Worm (Caenorhabditis elegans): Measurements from ENCODE around the gene C31H2.14.

ce11 chrX:5129447-5129846, 18.6 kb upstream of the C31H2.14 start:
- TF ChIP-seq swsn-7 (tag; optimal IDR thresholded peaks at IDR 0.05) = no peak
- TF ChIP-seq nhr-237 (tag; optimal IDR thresholded peaks at IDR 0.05) = no peak
- TF ChIP-seq zag-1 (tag; optimal IDR thresholded peaks at IDR 0.05) = no peak
- peak; percentile 10 for TF ChIP-seq nhr-85 (tag)
- TF ChIP-seq hpl-2 (GFP tag; optimal IDR thresholded peaks at IDR 0.05) = no peak
- TF ChIP-seq sup-37 (GFP tag; optimal IDR thresholded peaks at IDR 0.05) = no peak
- TF ChIP-seq lsy-2 (tag; optimal IDR thresholded peaks at IDR 0.05) = no peak
- TF ChIP-seq lin-39 (tag; optimal IDR thresholded peaks at IDR 0.05) = no peak
- TF ChIP-seq elt-2 (tag; optimal IDR thresholded peaks at IDR 0.05) = no peak
- TF ChIP-seq sptf-1 (tag; optimal IDR thresholded peaks at IDR 0.05) = no peak
- TF ChIP-seq unc-98 (GFP tag; IDR thresholded peaks at IDR 0.05) = no peak
